Worm (Caenorhabditis elegans): ENCODE measurements around the gene C50E3.7.
A peak's percentile ranks its signal among the peaks of the same experiment; 100 is the strongest.

The C50E3.7 gene

ce11 chrV:7600149-7600548, 2.0 kb upstream of the C50E3.7 start, which contains the start of gene C50E3.9:
Gene C50E3.9, minus strand, starts transcription at chrV:7600249.
- TF ChIP-seq aha-1 (tag) (no peak), lim-7 (GFP tag; IDR thresholded peaks at IDR 0.05) (no peak), F26F4.8 (GFP tag; conservative IDR thresholded peaks at IDR 0.05) (no peak), ceh-20 (GFP tag; IDR thresholded peaks at IDR 0.05) (no peak), daf-16 (GFP tag; optimal IDR thresholded peaks at IDR 0.05) (no peak), daf-16 (tag; optimal IDR thresholded peaks at IDR 0.05) (no peak), daf-12 (tag; optimal IDR thresholded peaks at IDR 0.05) (no peak), mxl-2 (GFP tag; conservative IDR thresholded peaks at IDR 0.05) (no peak), Y5F2A.4 (GFP tag; optimal IDR thresholded peaks at IDR 0.05) (no peak), D1046.2 (GFP tag; IDR thresholded peaks at IDR 0.05) (no peak)

- no peak for TF ChIP-seq rbr-2 (tag; optimal IDR thresholded peaks at IDR 0.05)
- TF ChIP-seq dve-1 (tag; optimal IDR thresholded peaks at IDR 0.05; ENCODE audit: insufficient read depth): no peak
- no peak for TF ChIP-seq nhr-102 (tag; optimal IDR thresholded peaks at IDR 0.05)
- no peak for TF ChIP-seq nhr-10 (tag; optimal IDR thresholded peaks at IDR 0.05)
- TF ChIP-seq zip-2 (tag; optimal IDR thresholded peaks at IDR 0.05): no peak
- TF ChIP-seq madf-5 (GFP tag; IDR thresholded peaks at IDR 0.05): no peak
- no peak for TF ChIP-seq pqm-1 (tag; optimal IDR thresholded peaks at IDR 0.05)
- no peak for TF ChIP-seq lin-1 (GFP tag; IDR thresholded peaks at IDR 0.05)
- TF ChIP-seq mxl-3 (GFP tag; optimal IDR thresholded peaks at IDR 0.05): no peak
- no peak for TF ChIP-seq zfp-2 (tag; optimal IDR thresholded peaks at IDR 0.05)
- no peak for TF ChIP-seq egl-43 (GFP tag; IDR thresholded peaks at IDR 0.05)
- TF ChIP-seq saeg-2 (GFP tag; IDR thresholded peaks at IDR 0.05): no peak
- TF ChIP-seq nhr-42 (GFP tag; IDR thresholded peaks at IDR 0.05): no peak
- TF ChIP-seq F26F4.8 (GFP tag; conservative IDR thresholded peaks at IDR 0.05): no peak
- TF ChIP-seq ceh-28 (tag; optimal IDR thresholded peaks at IDR 0.05): no peak
- no peak for TF ChIP-seq daf-8 (GFP tag; IDR thresholded peaks at IDR 0.05)
- TF ChIP-seq aha-1 (tag): no peak
Observed at ce11 chrV:7595132-7595531, 3.0 kb downstream of the C50E3.7 start.

DNA sequence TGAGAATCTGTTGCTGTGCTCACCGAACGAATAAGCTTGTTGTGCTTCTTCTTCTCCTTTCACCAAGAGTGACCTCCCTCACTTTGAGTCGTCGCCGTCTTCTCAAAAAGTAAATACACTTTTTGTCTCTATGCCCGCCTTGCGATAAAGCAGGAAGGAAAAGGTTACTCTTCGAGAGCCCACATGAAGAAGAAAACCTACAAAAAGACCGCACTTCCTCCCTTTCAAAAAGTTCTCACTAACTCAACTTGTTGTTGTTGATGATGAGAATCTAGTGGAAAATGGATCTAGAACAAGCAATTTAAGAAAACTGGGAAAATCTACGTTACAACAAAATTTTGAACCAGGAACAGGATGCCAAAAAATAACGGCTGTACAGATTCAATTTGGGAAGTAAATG, 7.7 kb downstream of the C50E3.7 start, which contains the start of gene C50E3.6:
Gene C50E3.6 (minus strand): TSS at position 101 of the 400 bp plus-strand sequence.
- TF ChIP-seq F37D6.2 (tag; optimal IDR thresholded peaks at IDR 0.05): no peak
- no peak for TF ChIP-seq nhr-42 (GFP tag; IDR thresholded peaks at IDR 0.05)
- no peak for TF ChIP-seq lin-38 (GFP tag; IDR thresholded peaks at IDR 0.05)
- TF ChIP-seq mdt-29 (GFP tag; IDR thresholded peaks at IDR 0.05): no peak
- TF ChIP-seq fkh-10 (GFP tag; optimal IDR thresholded peaks at IDR 0.05): peak; percentile 15

DNA sequence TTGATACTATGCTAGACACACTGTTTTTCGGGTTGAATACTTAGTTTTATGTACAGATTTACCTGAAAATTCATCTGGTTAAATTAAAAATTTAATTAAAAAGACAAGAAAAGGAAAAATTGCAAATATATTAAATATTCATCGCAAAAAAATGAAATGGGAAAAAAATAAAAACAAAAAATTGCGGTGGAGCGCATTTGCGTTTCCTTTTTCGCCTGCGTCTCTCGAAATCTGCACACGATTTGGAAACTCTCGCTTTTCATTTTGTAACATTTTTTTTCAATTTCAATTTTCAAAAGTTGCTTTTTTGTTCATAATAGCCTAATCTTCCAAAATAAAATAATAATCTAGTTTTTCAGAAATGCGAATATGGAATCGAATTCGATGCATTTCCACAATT, 10.5 kb downstream of the C50E3.7 start, which contains the start of the genes F19F10.11 and C50E3.5:
Gene F19F10.11 (minus strand): TSS at position 68 of the 400 bp plus-strand sequence.
Gene C50E3.5 (plus strand): TSS at position 360 of the 400 bp plus-strand sequence.
- TF ChIP-seq daf-12 (tag; optimal IDR thresholded peaks at IDR 0.05) (no peak), R02D3.7 (tag; optimal IDR thresholded peaks at IDR 0.05) (no peak), mes-2 (tag; optimal IDR thresholded peaks at IDR 0.05; ENCODE audit: poor library complexity, severe bottlenecking) (peak; percentile 73), lin-38 (GFP tag; IDR thresholded peaks at IDR 0.05) (peak; percentile 97), fos-1 (tag; optimal IDR thresholded peaks at IDR 0.05) (no peak), lin-15B (tag; optimal IDR thresholded peaks at IDR 0.05) (no peak), lsy-2 (tag; optimal IDR thresholded peaks at IDR 0.05) (peak in 1 of 2 experiments; percentile 71), nhr-28 (tag; optimal IDR thresholded peaks at IDR 0.05) (peak; percentile 37), snpc-1.2 (GFP tag; IDR thresholded peaks at IDR 0.05) (no peak), duxl-1 (tag; optimal IDR thresholded peaks at IDR 0.05; ENCODE audit: poor library complexity) (no peak), dpl-1 (GFP tag; optimal IDR thresholded peaks at IDR 0.05) (peak; percentile 43), mep-1 (tag; optimal IDR thresholded peaks at IDR 0.05) (peak; percentile 24), aha-1 (tag) (no peak), ceh-62 (tag; optimal IDR thresholded peaks at IDR 0.05) (no peak), rbr-2 (tag; optimal IDR thresholded peaks at IDR 0.05) (peak; percentile 30), nhr-41 (GFP tag; IDR thresholded peaks at IDR 0.05) (no peak), egl-27 (tag; optimal IDR thresholded peaks at IDR 0.05) (no peak), nhr-10 (tag; optimal IDR thresholded peaks at IDR 0.05) (no peak), nhr-237 (tag; optimal IDR thresholded peaks at IDR 0.05) (no peak)

Data from whole organism, L4 larva.